Worm (Caenorhabditis elegans) whole organism, early embryonic: ENCODE results near the gene gon-1.

Experiments used
- ets-7 ChIP-seq: sonication (generic microtip); optimal IDR thresholded peaks from 2 replicates; lab custom pipeline; 2016; ENCODE audit warnings: missing genotype, missing genetic modification characterization, missing compliant biosample characterization
- hmbx-1 ChIP-seq: sonication (generic microtip); optimal IDR thresholded peaks from 2 replicates; lab custom pipeline; 2016; ENCODE audit warnings: mild to moderate bottlenecking, missing genetic modification characterization, missing compliant biosample characterization
- tra-4 ChIP-seq: sonication (generic microtip); optimal IDR thresholded peaks from 2 replicates; lab custom pipeline; 2017; ENCODE audit warnings: missing genetic modification characterization, missing compliant biosample characterization

DNA sequence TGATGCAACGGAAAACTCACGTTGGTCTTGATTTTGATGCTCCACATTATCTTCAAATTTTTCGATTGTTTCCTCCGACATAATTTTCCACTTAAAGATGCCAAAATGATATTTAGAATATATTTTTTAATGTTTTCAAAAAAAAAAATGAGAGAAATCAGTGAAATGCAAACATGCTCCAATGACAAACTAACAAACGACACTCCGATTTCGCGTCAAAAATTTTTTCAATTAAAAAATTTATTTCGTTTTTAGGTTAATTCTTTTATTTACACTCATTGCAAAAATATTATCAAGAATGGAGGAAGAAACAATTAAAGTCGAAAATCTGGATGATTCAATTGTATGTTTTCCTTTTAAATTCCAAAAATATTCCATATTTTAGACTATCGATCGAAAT lies 21.2 kb downstream of the gon-1 start, which contains the start of the genes trmt-10A and F25H8.2:
- TF ChIP-seq hmbx-1 (tag; lab: Kevin White, UChicago) (no peak), ets-7 (tag; lab: Kevin White, UChicago) (no peak), tra-4 (tag; lab: Kevin White, UChicago) (no peak)
